Worm (Caenorhabditis elegans) whole organism, mixed stage, embryonic: ENCODE measurements around the gene C27B7.7.

Experiments
- ceh-43 ChIP-seq: fragments of 200-800 bp; sonication (Bioruptor generic); optimal IDR thresholded peaks from 2 replicates; lab custom pipeline; 2018; ENCODE audit warnings: mild to moderate bottlenecking, missing genetic modification characterization, moderate library complexity, missing compliant biosample characterization
- elt-1 ChIP-seq: sonication (generic microtip); optimal IDR thresholded peaks from 2 replicates; lab custom pipeline; 2017; ENCODE audit warnings: missing genetic modification characterization, mild to moderate bottlenecking, missing compliant biosample characterization, antibody characterized with exemption, moderate library complexity, borderline replicate concordance; ENCODE audit not compliant: insufficient read depth
- nhr-76 ChIP-seq: sonication (generic microtip); optimal IDR thresholded peaks from 2 replicates; lab custom pipeline; 2017; ENCODE audit warnings: missing biosample characterization, missing genetic modification characterization
- unc-39 ChIP-seq: fragments of 150-350 bp; optimal IDR thresholded peaks from 2 replicates; lab custom pipeline; 2014; ENCODE audit warnings: missing biosample characterization, missing genetic modification characterization
- unc-62 ChIP-seq: fragments of 150-350 bp; optimal IDR thresholded peaks from 2 replicates; lab custom pipeline; 2014; ENCODE audit warnings: missing biosample characterization, missing genetic modification reagents, missing genetic modification characterization

- TF ChIP-seq unc-39 (tag; lab: Kevin White, UChicago) (no peak), elt-1 (no peak), ceh-43 (GFP tag; lab: Kevin White, UChicago) (no peak), nhr-76 (no peak), unc-62 (GFP tag; lab: Kevin White, UChicago) (no peak)
Observed at ce11 chrIV:8893746-8894145, 13.1 kb upstream of the C27B7.7 start, which contains the start of gene rad-54.L2.
